In genomic region chr3L:15537916-15538581, dm6 we compare ENCODE assay signal across 5 fruit fly cellular contexts.
A peak's percentile ranks its signal among the peaks of the same experiment; 100 is the strongest.
TF ChIP-seq lines count a peak whose summit lies in the region.

No protein-coding gene starts in this region.

- peak; percentile 15 for TF ChIP-seq CTCF in whole organism, embryonic (GFP tag; optimal IDR thresholded peaks at IDR 0.05; lab: Kevin White, UChicago)

TF ChIP-seq in whole organism, adult, 20 proteins besides CTCF, POLR2A, EP300 and RAD21 (continues in another document):
- TF ChIP-seq toe (GFP tag; optimal IDR thresholded peaks at IDR 0.05; lab: Kevin White, UChicago) (peak; percentile 50), bab1 (GFP tag; optimal IDR thresholded peaks at IDR 0.05; lab: Kevin White, UChicago) (no peak), CG1620 (GFP tag; optimal IDR thresholded peaks at IDR 0.05; lab: Kevin White, UChicago) (no peak), pad (GFP tag; optimal IDR thresholded peaks at IDR 0.05; lab: Kevin White, UChicago) (peak; percentile 48), Crg-1 (GFP tag; optimal IDR thresholded peaks at IDR 0.05; lab: Kevin White, UChicago) (peak; percentile 13), CG33017 (tag; optimal IDR thresholded peaks at IDR 0.05; lab: Kevin White, UChicago) (peak; percentile 43), CG7045 (GFP tag; optimal IDR thresholded peaks at IDR 0.05; lab: Kevin White, UChicago) (peak; percentile 28), CG12768 (GFP tag; optimal IDR thresholded peaks at IDR 0.05; lab: Kevin White, UChicago) (peak; percentile 6), Clk (GFP tag; optimal IDR thresholded peaks at IDR 0.05; lab: Kevin White, UChicago) (no peak), Mnt (GFP tag; optimal IDR thresholded peaks at IDR 0.05; lab: Kevin White, UChicago) (peak; percentile 57), Hr96 (GFP tag; optimal IDR thresholded peaks at IDR 0.05; lab: Kevin White, UChicago) (peak; percentile 41), cic (GFP tag; optimal IDR thresholded peaks at IDR 0.05; lab: Kevin White, UChicago) (peak; percentile 58), CG7101 (tag; optimal IDR thresholded peaks at IDR 0.05; lab: Kevin White, UChicago) (peak; percentile 49), kay (GFP tag; lab: Kevin White, UChicago; ENCODE audit: borderline replicate concordance) (no peak), CG5204 (GFP tag; optimal IDR thresholded peaks at IDR 0.05; lab: Kevin White, UChicago) (peak; percentile 63), CG14711 (tag; optimal IDR thresholded peaks at IDR 0.05; lab: Kevin White, UChicago) (peak; percentile 65), tj (GFP tag; optimal IDR thresholded peaks at IDR 0.05; lab: Kevin White, UChicago) (peak; percentile 77), CG11617 (GFP tag; optimal IDR thresholded peaks at IDR 0.05; lab: Kevin White, UChicago) (peak; percentile 74)

TF ChIP-seq in whole organism, embryonic, 481 proteins besides CTCF, POLR2A, EP300 and RAD21 (continues in another document):
- TF ChIP-seq CG10979 (tag; optimal IDR thresholded peaks at IDR 0.05; lab: Kevin White, UChicago) (peak; percentile 76), CHES-1-like (GFP tag; optimal IDR thresholded peaks at IDR 0.05; lab: Kevin White, UChicago) (peak; percentile 7), Fer3 (tag; optimal IDR thresholded peaks at IDR 0.05; lab: Kevin White, UChicago) (peak; percentile 54), CG18262 (tag; optimal IDR thresholded peaks at IDR 0.05; lab: Kevin White, UChicago) (peak; percentile 84), H15 (GFP tag; IDR thresholded peaks at IDR 0.05; lab: Robert Waterston, UW) (no peak), Pdp1 (GFP tag; optimal IDR thresholded peaks at IDR 0.05; lab: Kevin White, UChicago) (peak in 1 of 2 experiments; percentile 32), CG12219 (GFP tag; optimal IDR thresholded peaks at IDR 0.05; lab: Kevin White, UChicago) (peak; percentile 0), Ets65A (GFP tag; lab: Kevin White, UChicago) (no peak), lmd (GFP tag; IDR thresholded peaks at IDR 0.05; lab: Robert Waterston, UW) (peak; percentile 67), CG13296 (GFP tag; optimal IDR thresholded peaks at IDR 0.05; lab: Kevin White, UChicago) (peak; percentile 62), CG32767 (GFP tag; IDR thresholded peaks at IDR 0.05; lab: Robert Waterston, UW) (no peak), lilli (GFP tag; optimal IDR thresholded peaks at IDR 0.05; lab: Kevin White, UChicago) (peak; percentile 63), fd3F (GFP tag; optimal IDR thresholded peaks at IDR 0.05; lab: Kevin White, UChicago) (peak; percentile 7), odd (GFP tag; optimal IDR thresholded peaks at IDR 0.05; lab: Kevin White, UChicago) (peak; percentile 65), CG17359 (tag; optimal IDR thresholded peaks at IDR 0.05; lab: Kevin White, UChicago) (peak; percentile 62), chinmo (GFP tag; IDR thresholded peaks at IDR 0.05; lab: Robert Waterston, UW; ENCODE audit: partially characterized antibody) (0 out of 4 replicates have a peak, but pooled peaks have one; percentile 42), tin (GFP tag; optimal IDR thresholded peaks at IDR 0.05; lab: Kevin White, UChicago) (peak; percentile 48), CG15514 (GFP tag; optimal IDR thresholded peaks at IDR 0.05; lab: Kevin White, UChicago) (peak; percentile 14)

TF ChIP-seq in whole organism, prepupa, 60 proteins besides CTCF, POLR2A, EP300 and RAD21 (continues in another document):
- TF ChIP-seq salr (GFP tag; optimal IDR thresholded peaks at IDR 0.05; lab: Kevin White, UChicago) = peak in 1 of 2 experiments; percentile 84
- no peak for TF ChIP-seq CG6854 (GFP tag; optimal IDR thresholded peaks at IDR 0.05; lab: Kevin White, UChicago)
- no peak for TF ChIP-seq CG7368 (GFP tag; optimal IDR thresholded peaks at IDR 0.05; lab: Kevin White, UChicago)
- no peak for TF ChIP-seq fd85E (GFP tag; optimal IDR thresholded peaks at IDR 0.05; lab: Kevin White, UChicago)
- peak; percentile 5 for TF ChIP-seq CG11902 (GFP tag; optimal IDR thresholded peaks at IDR 0.05; lab: Kevin White, UChicago)
- TF ChIP-seq CG6808 (GFP tag; optimal IDR thresholded peaks at IDR 0.05; lab: Kevin White, UChicago) = peak; percentile 64
- peak; percentile 41 for TF ChIP-seq dac (GFP tag; optimal IDR thresholded peaks at IDR 0.05; lab: Kevin White, UChicago)
- TF ChIP-seq CG1621 (tag; optimal IDR thresholded peaks at IDR 0.05; lab: Kevin White, UChicago) = no peak
- TF ChIP-seq net (GFP tag; optimal IDR thresholded peaks at IDR 0.05; lab: Kevin White, UChicago) = peak; percentile 71
- peak; percentile 27 for TF ChIP-seq CG6792 (GFP tag; optimal IDR thresholded peaks at IDR 0.05; lab: Kevin White, UChicago)
- TF ChIP-seq CG11294 (GFP tag; IDR thresholded peaks at IDR 0.05; lab: Robert Waterston, UW) = peak; percentile 42; the same call in 1 of the 2 replicates
- peak; percentile 55 for TF ChIP-seq acj6 (GFP tag; optimal IDR thresholded peaks at IDR 0.05; lab: Kevin White, UChicago)
- TF ChIP-seq CG16779 (tag; optimal IDR thresholded peaks at IDR 0.05; lab: Kevin White, UChicago) = peak; percentile 30
- TF ChIP-seq CG32006 (GFP tag; optimal IDR thresholded peaks at IDR 0.05; lab: Kevin White, UChicago) = peak; percentile 90
- TF ChIP-seq Hr39 (GFP tag; optimal IDR thresholded peaks at IDR 0.05; lab: Kevin White, UChicago) = peak; percentile 47
- TF ChIP-seq CG6163 (GFP tag; IDR thresholded peaks at IDR 0.05; lab: Robert Waterston, UW) = peak; percentile 36; the same call in 2 of the 3 replicates
- peak; percentile 59 for TF ChIP-seq CG11762 (GFP tag; optimal IDR thresholded peaks at IDR 0.05; lab: Kevin White, UChicago; ENCODE audit: insufficient read depth)
- TF ChIP-seq Eip93F (GFP tag; optimal IDR thresholded peaks at IDR 0.05; lab: Kevin White, UChicago) = no peak
- TF ChIP-seq cyc (GFP tag; optimal IDR thresholded peaks at IDR 0.05; lab: Kevin White, UChicago) = peak; percentile 20

TF ChIP-seq in whole organism, pupa, 21 proteins besides CTCF, POLR2A, EP300 and RAD21 (continues in another document):
- TF ChIP-seq Snoo (tag; optimal IDR thresholded peaks at IDR 0.05; lab: Kevin White, UChicago) (peak; percentile 18), gl (tag; optimal IDR thresholded peaks at IDR 0.05; lab: Kevin White, UChicago) (no peak), CG8159 (tag; optimal IDR thresholded peaks at IDR 0.05; lab: Kevin White, UChicago) (peak; percentile 80), Pif1A (GFP tag; optimal IDR thresholded peaks at IDR 0.05; lab: Kevin White, UChicago) (peak; percentile 73), CG10348 (GFP tag; IDR thresholded peaks at IDR 0.05; lab: Robert Waterston, UW) (no peak), CG14655 (GFP tag; optimal IDR thresholded peaks at IDR 0.05; lab: Kevin White, UChicago) (peak; percentile 83), CG34367 (tag; optimal IDR thresholded peaks at IDR 0.05; lab: Kevin White, UChicago) (peak; percentile 58), Pif1B (GFP tag; optimal IDR thresholded peaks at IDR 0.05; lab: Kevin White, UChicago) (peak; percentile 56), EcR (GFP tag; optimal IDR thresholded peaks at IDR 0.05; lab: Kevin White, UChicago) (peak; percentile 37), CG17806 (tag; optimal IDR thresholded peaks at IDR 0.05; lab: Kevin White, UChicago) (peak; percentile 66), CG12605 (GFP tag; IDR thresholded peaks at IDR 0.05; lab: Robert Waterston, UW) (peak; percentile 9; the same call in 1 of the 2 replicates), CG13204 (GFP tag; optimal IDR thresholded peaks at IDR 0.05; lab: Kevin White, UChicago) (no peak), CG9948 (tag; optimal IDR thresholded peaks at IDR 0.05; lab: Kevin White, UChicago) (peak; percentile 71), CG15710 (tag; optimal IDR thresholded peaks at IDR 0.05; lab: Kevin White, UChicago) (peak; percentile 72), D1 (tag; optimal IDR thresholded peaks at IDR 0.05; lab: Kevin White, UChicago) (peak; percentile 60), CG4496 (GFP tag; IDR thresholded peaks at IDR 0.05; lab: Robert Waterston, UW) (no peak; the same call in 1 of the 3 replicates), fd96Ca (GFP tag; IDR thresholded peaks at IDR 0.05; lab: Robert Waterston, UW) (no peak; the same call in 2 of the 3 replicates), rn (GFP tag; IDR thresholded peaks at IDR 0.05; lab: Robert Waterston, UW) (no peak), CG8301 (tag; optimal IDR thresholded peaks at IDR 0.05; lab: Kevin White, UChicago) (peak; percentile 73), Ets98B (GFP tag; IDR thresholded peaks at IDR 0.05; lab: Robert Waterston, UW) (no peak; the same call in 1 of the 2 replicates)

TF ChIP-seq in whole organism, wandering third instar larva, 38 proteins besides CTCF, POLR2A, EP300 and RAD21 (continues in another document):
- no peak for TF ChIP-seq Vsx2 (GFP tag; optimal IDR thresholded peaks at IDR 0.05; lab: Kevin White, UChicago; ENCODE audit: partially characterized antibody)
- no peak for TF ChIP-seq woc (GFP tag; optimal IDR thresholded peaks at IDR 0.05; lab: Kevin White, UChicago)
- no peak for TF ChIP-seq N (GFP tag; optimal IDR thresholded peaks at IDR 0.05; lab: Kevin White, UChicago)
- TF ChIP-seq ey (GFP tag; optimal IDR thresholded peaks at IDR 0.05; lab: Kevin White, UChicago) = peak; percentile 53
- peak; percentile 10 for TF ChIP-seq sv (GFP tag; optimal IDR thresholded peaks at IDR 0.05; lab: Kevin White, UChicago)
- no peak for TF ChIP-seq Jra (GFP tag; optimal IDR thresholded peaks at IDR 0.05; lab: Kevin White, UChicago)
- TF ChIP-seq dsf (GFP tag; optimal IDR thresholded peaks at IDR 0.05; lab: Kevin White, UChicago; ENCODE audit: borderline replicate concordance) = no peak
- peak; percentile 66 for TF ChIP-seq fru (GFP tag; optimal IDR thresholded peaks at IDR 0.05; lab: Kevin White, UChicago)
- peak; percentile 24 for TF ChIP-seq Sp1 (GFP tag; optimal IDR thresholded peaks at IDR 0.05; lab: Kevin White, UChicago)
- no peak for TF ChIP-seq dl (GFP tag; optimal IDR thresholded peaks at IDR 0.05; lab: Kevin White, UChicago; ENCODE audit: insufficient read depth in 1 of 2, partially characterized antibody in 2 of 2)
- TF ChIP-seq psq (GFP tag; optimal IDR thresholded peaks at IDR 0.05; lab: Kevin White, UChicago) = peak; percentile 44
- no peak for TF ChIP-seq dmrt93B (GFP tag; optimal IDR thresholded peaks at IDR 0.05; lab: Kevin White, UChicago)
- TF ChIP-seq Dif (GFP tag; optimal IDR thresholded peaks at IDR 0.05; lab: Kevin White, UChicago; ENCODE audit: partially characterized antibody) = no peak
- TF ChIP-seq usp (GFP tag; optimal IDR thresholded peaks at IDR 0.05; lab: Kevin White, UChicago) = no peak
- TF ChIP-seq OdsH (GFP tag; optimal IDR thresholded peaks at IDR 0.05; lab: Kevin White, UChicago) = peak; percentile 46
- no peak for TF ChIP-seq Myc (optimal IDR thresholded peaks at IDR 0.05; lab: Kevin White, UChicago)
- no peak for TF ChIP-seq CG32264 (GFP tag; optimal IDR thresholded peaks at IDR 0.05; lab: Kevin White, UChicago)
- no peak for TF ChIP-seq pan (optimal IDR thresholded peaks at IDR 0.05; lab: Kevin White, UChicago)
- TF ChIP-seq rgr (GFP tag; optimal IDR thresholded peaks at IDR 0.05; lab: Kevin White, UChicago) = peak; percentile 53
- peak; percentile 36 for TF ChIP-seq brk (GFP tag; optimal IDR thresholded peaks at IDR 0.05; lab: Kevin White, UChicago)
- TF ChIP-seq Hnf4 (GFP tag; optimal IDR thresholded peaks at IDR 0.05; lab: Kevin White, UChicago) = peak; percentile 14
- TF ChIP-seq foxo (GFP tag; optimal IDR thresholded peaks at IDR 0.05; lab: Kevin White, UChicago) = peak in 1 of 2 experiments; percentile 56
- TF ChIP-seq jim (GFP tag; optimal IDR thresholded peaks at IDR 0.05; lab: Kevin White, UChicago) = no peak
